Fruit fly (Drosophila melanogaster) whole organism, wandering third instar larva: ENCODE data around the gene Atg14.

Source experiments
- Abd-B ChIP-seq: fragments of >200 bp; optimal IDR thresholded peaks from 2 replicates; lab custom pipeline; 2017; ENCODE audit warnings: missing biosample characterization, missing genetic modification characterization
- CG32264 ChIP-seq: fragments of 200-800 bp; sonication (Bioruptor generic); optimal IDR thresholded peaks from 2 replicates; lab custom pipeline; 2016; ENCODE audit warnings: missing biosample characterization, missing genetic modification characterization
- CG9705 ChIP-seq: fragments of 200-800 bp; sonication (Bioruptor generic); optimal IDR thresholded peaks from 2 replicates; lab custom pipeline; 2018; ENCODE audit warnings: missing biosample characterization, mild to moderate bottlenecking, missing genetic modification characterization
- CrebA ChIP-seq: fragments of 200-800 bp; sonication (Bioruptor generic); optimal IDR thresholded peaks from 2 replicates; lab custom pipeline; 2016; ENCODE audit warnings: missing biosample characterization, mild to moderate bottlenecking, missing genetic modification characterization, borderline replicate concordance
- Dfd ChIP-seq: fragments of >200 bp; optimal IDR thresholded peaks from 2 replicates; lab custom pipeline; 2017; ENCODE audit warnings: missing biosample characterization, missing genetic modification characterization
- Dif ChIP-seq: fragments of 200-275, 200-300 bp; sonication (Bioruptor generic); optimal IDR thresholded peaks from 2 replicates; lab custom pipeline; 2018; ENCODE audit warnings: missing biosample characterization, missing genetic modification characterization; ENCODE audit not compliant: partially characterized antibody
- GATAd ChIP-seq: sonication (Bioruptor generic); optimal IDR thresholded peaks from 2 replicates; lab custom pipeline; 2016; ENCODE audit warnings: missing biosample characterization, missing genetic modification characterization
- HLH106 ChIP-seq: fragments of 200-800 bp; optimal IDR thresholded peaks from 3 replicates; lab custom pipeline; 2019; ENCODE audit warnings: missing biosample characterization, mild to moderate bottlenecking, missing genetic modification characterization, moderate library complexity
- Hnf4 ChIP-seq: fragments of 200-800 bp; sonication (Bioruptor generic); optimal IDR thresholded peaks from 2 replicates; lab custom pipeline; 2016; ENCODE audit warnings: missing biosample characterization, mild to moderate bottlenecking, missing genetic modification characterization
- Hr78 ChIP-seq: fragments of >200 bp; optimal IDR thresholded peaks from 2 replicates; lab custom pipeline; 2017; ENCODE audit warnings: missing biosample characterization, missing genetic modification characterization
- Hr83 ChIP-seq: fragments of 200-300 bp; sonication (Bioruptor generic); optimal IDR thresholded peaks from 2 replicates; lab custom pipeline; 2016; ENCODE audit warnings: missing biosample characterization, mild to moderate bottlenecking, missing genetic modification characterization, moderate library complexity; ENCODE audit not compliant: poor library complexity, severe bottlenecking
- Jra ChIP-seq: sonication (Bioruptor generic); optimal IDR thresholded peaks from 2 replicates; lab custom pipeline; 2016; ENCODE audit warnings: missing biosample characterization, missing genetic modification characterization
- Mio ChIP-seq: sonication (Bioruptor generic); optimal IDR thresholded peaks from 2 replicates; lab custom pipeline; 2016; ENCODE audit warnings: missing biosample characterization, missing genetic modification characterization
- Myc ChIP-seq: fragments of >200 bp; optimal IDR thresholded peaks from 2 replicates; lab custom pipeline; 2017
- N ChIP-seq: fragments of >200 bp; optimal IDR thresholded peaks from 2 replicates; lab custom pipeline; 2018; ENCODE audit warnings: missing biosample characterization, missing external identifiers, missing genetic modification characterization
- OdsH ChIP-seq: fragments of 200-800 bp; sonication (Bioruptor generic); optimal IDR thresholded peaks from 2 replicates; lab custom pipeline; 2016; ENCODE audit warnings: missing biosample characterization, mild to moderate bottlenecking, missing genetic modification characterization
- Rel ChIP-seq, 2 experiments: fragments of 200-800 bp; sonication (Bioruptor generic) in 1 of 2; optimal IDR thresholded peaks; 2 replicates in 1 of 2; 3 replicates in 1 of 2; lab custom pipeline; 2016 to 2019; ENCODE audit warnings: mild to moderate bottlenecking in 2 of 2, missing biosample characterization in 2 of 2, missing genetic modification characterization in 2 of 2, moderate library complexity in 1 of 2
- Sp1 ChIP-seq: fragments of 200-800 bp; sonication (Bioruptor generic); optimal IDR thresholded peaks from 3 replicates; lab custom pipeline; 2019; ENCODE audit warnings: missing biosample characterization, mild to moderate bottlenecking, missing genetic modification characterization, moderate library complexity
- Vsx2 ChIP-seq: fragments of 200-300, 225-300 bp; sonication (Bioruptor generic); optimal IDR thresholded peaks from 2 replicates; lab custom pipeline; 2018; ENCODE audit warnings: missing biosample characterization, missing genetic modification characterization; ENCODE audit not compliant: partially characterized antibody
- br ChIP-seq: fragments of 200-800 bp; sonication (Bioruptor generic); optimal IDR thresholded peaks from 2 replicates; lab custom pipeline; 2016; ENCODE audit warnings: missing biosample characterization, missing genetic modification characterization
- brk ChIP-seq: fragments of 200-800 bp; sonication (Bioruptor generic); optimal IDR thresholded peaks from 2 replicates; lab custom pipeline; 2016; ENCODE audit warnings: missing biosample characterization, mild to moderate bottlenecking, missing genetic modification characterization
- dl ChIP-seq, 2 experiments: fragments of 175-275, 200-275 bp in 1 of 2; fragments of 200-275 bp in 1 of 2; sonication (Bioruptor generic); optimal IDR thresholded peaks; lab custom pipeline; 2018; ENCODE audit warnings: mild to moderate bottlenecking in 2 of 2, missing biosample characterization in 2 of 2, missing genetic modification characterization in 2 of 2, moderate library complexity in 2 of 2; ENCODE audit not compliant: partially characterized antibody in 2 of 2, insufficient read depth in 1 of 2
- dmrt93B ChIP-seq: fragments of 200-800 bp; sonication (Bioruptor generic); optimal IDR thresholded peaks from 2 replicates; lab custom pipeline; 2018; ENCODE audit warnings: missing biosample characterization, mild to moderate bottlenecking, missing genetic modification characterization
- ey ChIP-seq: fragments of 200-800 bp; sonication (Bioruptor generic); optimal IDR thresholded peaks from 2 replicates; lab custom pipeline; 2016; ENCODE audit warnings: missing biosample characterization, missing genetic modification characterization
- foxo ChIP-seq, 2 experiments: fragments of 200-800 bp; sonication (Bioruptor generic); optimal IDR thresholded peaks; 2 replicates in 1 of 2; 3 replicates in 1 of 2; lab custom pipeline; 2016 to 2017; ENCODE audit warnings: missing biosample characterization in 2 of 2, missing genetic modification characterization in 2 of 2
- fru ChIP-seq: fragments of 200-800 bp; sonication (Bioruptor generic); optimal IDR thresholded peaks from 3 replicates; lab custom pipeline; 2016; ENCODE audit warnings: missing biosample characterization, mild to moderate bottlenecking, missing genetic modification characterization
- h ChIP-seq: fragments of 200-800 bp; sonication (Bioruptor generic); optimal IDR thresholded peaks from 3 replicates; lab custom pipeline; 2016; ENCODE audit warnings: missing biosample characterization, mild to moderate bottlenecking, missing genetic modification characterization
- jim ChIP-seq: fragments of 175-275, 200-325 bp; sonication (Bioruptor generic); optimal IDR thresholded peaks from 2 replicates; lab custom pipeline; 2016; ENCODE audit warnings: missing biosample characterization, mild to moderate bottlenecking, missing genetic modification characterization
- lola ChIP-seq: fragments of >200 bp; optimal IDR thresholded peaks from 2 replicates; lab custom pipeline; 2017; ENCODE audit warnings: missing biosample characterization, missing genetic modification characterization
- pan ChIP-seq: fragments of >200 bp; optimal IDR thresholded peaks from 2 replicates; lab custom pipeline; 2017
- psq ChIP-seq: fragments of 200-800 bp; sonication (Bioruptor generic); optimal IDR thresholded peaks from 3 replicates; lab custom pipeline; 2017; ENCODE audit warnings: missing biosample characterization, mild to moderate bottlenecking, missing genetic modification characterization, moderate library complexity
- rgr ChIP-seq: fragments of 200-800 bp; sonication (Bioruptor generic); optimal IDR thresholded peaks from 3 replicates; lab custom pipeline; 2016; ENCODE audit warnings: missing biosample characterization, mild to moderate bottlenecking, missing genetic modification characterization
- sage ChIP-seq: fragments of 200-800 bp; sonication (Bioruptor generic); optimal IDR thresholded peaks from 2 replicates; lab custom pipeline; 2016; ENCODE audit warnings: missing biosample characterization, mild to moderate bottlenecking, missing genetic modification characterization
- sv ChIP-seq: fragments of 200-800 bp; sonication (Bioruptor generic); optimal IDR thresholded peaks from 3 replicates; lab custom pipeline; 2016; ENCODE audit warnings: missing biosample characterization, missing genetic modification characterization
- tai ChIP-seq: sonication (Bioruptor generic); optimal IDR thresholded peaks from 2 replicates; lab custom pipeline; 2016; ENCODE audit warnings: missing biosample characterization, missing genetic modification characterization
- usp ChIP-seq: fragments of >200 bp; optimal IDR thresholded peaks from 2 replicates; lab custom pipeline; 2017; ENCODE audit warnings: missing biosample characterization, missing genetic modification characterization
- woc ChIP-seq: sonication (Bioruptor generic); optimal IDR thresholded peaks from 2 replicates; lab custom pipeline; 2016; ENCODE audit warnings: missing biosample characterization, mild to moderate bottlenecking, missing genetic modification characterization

Gene Atg14

dm6 chr3R:29157418-29158398 lies 41.5 kb downstream of the Atg14 start, which contains the start of gene rdog (continued):
- no peak for TF ChIP-seq Myc (lab: Kevin White, UChicago)
- TF ChIP-seq usp (GFP tag; lab: Kevin White, UChicago) = no peak
- no peak for TF ChIP-seq N (GFP tag; lab: Kevin White, UChicago)
- TF ChIP-seq HLH106 (tag; lab: Kevin White, UChicago) = peak; percentile 77
- TF ChIP-seq Dfd (GFP tag; lab: Kevin White, UChicago) = no peak

DNA sequence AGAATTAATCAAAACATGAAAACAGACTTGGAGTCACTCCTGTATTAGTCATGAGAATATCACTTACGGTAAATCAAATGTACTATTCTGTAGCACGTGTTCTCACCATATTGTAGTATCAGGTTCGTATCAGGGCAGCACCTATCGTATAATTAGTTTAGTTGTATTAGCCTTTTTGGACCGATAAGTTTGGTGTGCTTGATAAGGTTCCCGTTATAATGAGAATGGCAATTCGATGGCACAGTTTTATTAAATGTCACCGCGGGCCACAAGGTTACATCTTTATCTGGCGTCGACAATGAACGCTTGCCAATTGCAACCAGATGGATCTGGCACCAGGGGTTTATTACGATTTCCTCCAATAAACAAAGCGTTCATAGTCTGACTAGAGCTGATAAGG lies 42.5 kb downstream of the Atg14 start:
- no peak for TF ChIP-seq N (GFP tag; lab: Kevin White, UChicago)
- no peak for TF ChIP-seq tai (GFP tag; lab: Kevin White, UChicago)
- TF ChIP-seq Hr78 (GFP tag; lab: Kevin White, UChicago) = no peak
- TF ChIP-seq Mio (GFP tag; lab: Kevin White, UChicago) = no peak
- no peak for TF ChIP-seq psq (GFP tag; lab: Kevin White, UChicago)
- no peak for TF ChIP-seq br (GFP tag; lab: Kevin White, UChicago)
- no peak for TF ChIP-seq rgr
- TF ChIP-seq Sp1 = no peak
- TF ChIP-seq HLH106 (tag; lab: Kevin White, UChicago) = no peak
- no peak for TF ChIP-seq woc (GFP tag; lab: Kevin White, UChicago)
- TF ChIP-seq CrebA (GFP tag; lab: Kevin White, UChicago) = no peak
- TF ChIP-seq Vsx2 (GFP tag; lab: Kevin White, UChicago) = no peak
- no peak for TF ChIP-seq sage (GFP tag; lab: Kevin White, UChicago)
- TF ChIP-seq pan (lab: Kevin White, UChicago) = no peak
- no peak for TF ChIP-seq Hr83 (GFP tag; lab: Kevin White, UChicago)
- TF ChIP-seq Dif (GFP tag; lab: Kevin White, UChicago) = no peak
- no peak for TF ChIP-seq OdsH (GFP tag; lab: Kevin White, UChicago)
- TF ChIP-seq h (GFP tag; lab: Kevin White, UChicago) = no peak

- TF ChIP-seq Rel (GFP tag; optimal IDR thresholded peaks at IDR 0.05; lab: Kevin White, UChicago) (no peak), Rel (tag; optimal IDR thresholded peaks at IDR 0.05; lab: Kevin White, UChicago) (peak; percentile 85), ey (GFP tag; lab: Kevin White, UChicago) (no peak)
Measured at dm6 chr3R:29159620-29160019, 43.4 kb downstream of the Atg14 start.

DNA sequence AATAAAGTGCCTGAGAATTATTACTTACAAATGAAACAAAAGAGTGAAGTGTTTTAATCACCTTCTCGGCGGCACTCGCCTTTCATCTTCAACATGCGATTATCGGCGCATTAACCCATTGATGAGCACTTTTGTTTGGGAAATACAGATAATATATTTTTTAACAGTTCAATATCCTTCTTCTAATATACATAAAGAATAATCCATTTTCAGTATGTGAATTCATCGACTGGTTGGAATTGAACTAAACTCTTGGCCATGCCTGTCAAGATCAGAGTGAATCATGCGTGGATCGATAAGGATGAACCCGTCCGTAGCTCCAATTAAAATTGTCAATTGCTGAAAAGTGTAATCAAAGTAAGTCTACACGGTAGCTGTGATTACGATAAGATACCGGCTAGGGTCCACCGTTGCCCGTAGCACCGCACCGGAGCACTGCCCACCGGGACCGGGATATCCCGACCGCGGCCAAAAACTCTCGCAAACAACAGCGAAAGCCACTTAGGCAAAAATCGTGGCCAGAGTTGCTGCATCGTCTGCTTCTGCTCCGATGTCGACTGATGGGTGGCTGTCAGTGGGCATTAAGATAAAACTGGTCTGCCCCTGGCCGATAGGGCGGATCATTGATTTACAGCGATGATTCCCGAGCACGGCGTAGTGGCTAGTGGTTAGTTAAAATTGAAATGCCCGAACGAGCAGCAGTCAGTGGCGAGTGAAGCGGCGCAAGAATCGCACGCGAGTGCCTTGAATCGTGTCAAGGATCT lies 48.9 kb downstream of the Atg14 start, which contains the start of gene CG11898:
CG11898 (plus strand) TSS at position 714 of the 764 bp plus-strand sequence.
- TF ChIP-seq usp (GFP tag; lab: Kevin White, UChicago) (no peak), CG9705 (no peak), dl (GFP tag; optimal IDR thresholded peaks at IDR 0.05; lab: Kevin White, UChicago; ENCODE audit: insufficient read depth in 1 of 2, partially characterized antibody in 2 of 2) (no peak), CG32264 (GFP tag; lab: Kevin White, UChicago) (no peak), Hnf4 (GFP tag; lab: Kevin White, UChicago) (no peak), Mio (GFP tag; lab: Kevin White, UChicago) (no peak), sv (GFP tag; lab: Kevin White, UChicago) (no peak), fru (peak; percentile 77), GATAd (GFP tag; lab: Kevin White, UChicago) (no peak), brk (GFP tag; lab: Kevin White, UChicago) (no peak), jim (no peak), psq (GFP tag; lab: Kevin White, UChicago) (peak; percentile 16), Rel (GFP tag; optimal IDR thresholded peaks at IDR 0.05; lab: Kevin White, UChicago) (no peak), Rel (tag; optimal IDR thresholded peaks at IDR 0.05; lab: Kevin White, UChicago) (no peak), rgr (peak; percentile 64), Jra (GFP tag; lab: Kevin White, UChicago) (no peak), br (GFP tag; lab: Kevin White, UChicago) (peak; percentile 67), Hr78 (GFP tag; lab: Kevin White, UChicago) (no peak), ey (GFP tag; lab: Kevin White, UChicago) (peak; percentile 54), N (GFP tag; lab: Kevin White, UChicago) (no peak), Dfd (GFP tag; lab: Kevin White, UChicago) (no peak), h (GFP tag; lab: Kevin White, UChicago) (peak; percentile 78), Vsx2 (GFP tag; lab: Kevin White, UChicago) (no peak), HLH106 (tag; lab: Kevin White, UChicago) (peak; percentile 40), tai (GFP tag; lab: Kevin White, UChicago) (no peak), Myc (lab: Kevin White, UChicago) (no peak), Abd-B (no peak), Sp1 (no peak), foxo (GFP tag; optimal IDR thresholded peaks at IDR 0.05; lab: Kevin White, UChicago) (peak in 1 of 2 experiments; percentile 62), pan (lab: Kevin White, UChicago) (no peak), lola (GFP tag; lab: Kevin White, UChicago) (no peak), dmrt93B (GFP tag; lab: Kevin White, UChicago) (no peak), woc (GFP tag; lab: Kevin White, UChicago) (no peak)
